Worm (Caenorhabditis elegans) whole organism, L3 larva: ENCODE measurements around the gene ipla-6.

ENCODE experiments used
- ceh-16 ChIP-seq: sonication (generic microtip); optimal IDR thresholded peaks from 2 replicates; lab custom pipeline; 2017; ENCODE audit warnings: missing biosample characterization, missing genetic modification characterization
- ceh-9 ChIP-seq: sonication (generic microtip); optimal IDR thresholded peaks from 2 replicates; lab custom pipeline; 2018; ENCODE audit warnings: missing biosample characterization, missing genetic modification characterization
- elt-1 ChIP-seq: fragments of 150-350 bp; optimal IDR thresholded peaks from 2 replicates; lab custom pipeline; 2014; ENCODE audit warnings: missing biosample characterization, missing genetic modification characterization
- fos-1 ChIP-seq: fragments of 150-350 bp; optimal IDR thresholded peaks from 2 replicates; lab custom pipeline; 2014; ENCODE audit warnings: missing biosample characterization, missing genetic modification characterization
- mdl-1 ChIP-seq: fragments of 150-350 bp; optimal IDR thresholded peaks from 2 replicates; lab custom pipeline; 2014; ENCODE audit warnings: missing biosample characterization, missing genetic modification characterization
- sea-2 ChIP-seq: fragments of 150-350 bp; sonication (generic microtip); optimal IDR thresholded peaks from 4 replicates; lab custom pipeline; 2014; ENCODE audit warnings: missing biosample characterization, missing genetic modification reagents, missing genetic modification characterization

DNA sequence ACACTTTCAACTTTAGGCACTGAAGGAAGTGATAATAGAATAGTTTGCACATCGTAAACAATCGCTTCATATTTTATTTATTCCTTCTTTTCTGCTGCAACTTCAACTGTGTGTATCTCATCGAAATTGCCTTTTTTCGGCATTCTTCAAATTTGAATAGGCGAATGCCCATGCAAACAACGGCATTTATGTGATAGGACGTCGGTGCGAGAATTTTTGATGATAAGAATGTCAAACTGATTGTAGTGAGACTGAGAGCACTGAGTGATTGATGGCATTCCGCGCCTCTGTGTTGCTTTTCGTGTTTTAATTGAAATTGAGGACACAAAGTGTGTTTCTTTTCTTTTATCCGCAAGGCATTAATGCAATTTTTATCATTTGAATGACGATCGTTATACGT lies 6.7 kb upstream of the ipla-6 start:
- TF ChIP-seq sea-2 (GFP tag; lab: Kevin White, UChicago) (no peak), ceh-9 (tag; lab: Kevin White, UChicago) (no peak), fos-1 (no peak), mdl-1 (tag; lab: Kevin White, UChicago) (no peak), elt-1 (tag; lab: Kevin White, UChicago) (no peak), ceh-16 (no peak)
